Fruit fly (Drosophila melanogaster) whole organism, prepupa: ENCODE measurements around the gene Pburs.

Source experiments
- CG10631 ChIP-seq: fragments of 200-800 bp; sonication (Bioruptor generic); optimal IDR thresholded peaks from 2 replicates; lab custom pipeline; 2016; ENCODE audit warnings: missing biosample characterization, missing genetic modification characterization
- CG11294 ChIP-seq: fragments of 200-800 bp; sonication (Bioruptor generic); IDR thresholded peaks from 2 replicates; pipeline ENCODE4 v1.3.6; 2022; ENCODE audit warnings: missing biosample characterization, missing genetic modification characterization
- CG1621 ChIP-seq: fragments of 200-800 bp; sonication (Bioruptor generic); optimal IDR thresholded peaks from 3 replicates; lab custom pipeline; 2018; ENCODE audit warnings: missing biosample characterization, mild to moderate bottlenecking, missing genetic modification characterization
- CG34406 ChIP-seq: fragments of 200-800 bp; sonication (Bioruptor generic); optimal IDR thresholded peaks from 3 replicates; lab custom pipeline; 2016; ENCODE audit warnings: missing biosample characterization, missing genetic modification characterization
- CG3919 ChIP-seq: fragments of 200-800 bp; sonication (Bioruptor generic); optimal IDR thresholded peaks from 3 replicates; lab custom pipeline; 2016; ENCODE audit warnings: missing biosample characterization, missing genetic modification characterization
- CG4318 ChIP-seq: fragments of 200-800 bp; sonication (Bioruptor generic); optimal IDR thresholded peaks from 3 replicates; lab custom pipeline; 2017; ENCODE audit warnings: missing biosample characterization, mild to moderate bottlenecking, missing genetic modification characterization
- CG6163 ChIP-seq: fragments of 200-800 bp; sonication (Bioruptor generic); IDR thresholded peaks from 3 replicates; pipeline ENCODE4 v1.3.6; 2022; ENCODE audit warnings: missing biosample characterization, missing genetic modification characterization
- CG8319 ChIP-seq: fragments of 200-800 bp; sonication (Bioruptor generic); optimal IDR thresholded peaks from 3 replicates; lab custom pipeline; 2016; ENCODE audit warnings: missing biosample characterization, missing genetic modification characterization
- CG8632 ChIP-seq: fragments of 200-800 bp; sonication (Bioruptor generic); optimal IDR thresholded peaks from 3 replicates; lab custom pipeline; 2016; ENCODE audit warnings: missing biosample characterization, missing genetic modification characterization
- CG9139 ChIP-seq: fragments of 200-800 bp; sonication (Bioruptor generic); optimal IDR thresholded peaks from 3 replicates; lab custom pipeline; 2017; ENCODE audit warnings: missing biosample characterization, mild to moderate bottlenecking, missing genetic modification characterization
- Eip75B ChIP-seq: fragments of 200-800 bp; sonication (Bioruptor generic); optimal IDR thresholded peaks from 3 replicates; lab custom pipeline; 2016; ENCODE audit warnings: missing biosample characterization, missing genetic modification characterization
- Eip78C ChIP-seq: fragments of 200-800 bp; sonication (Bioruptor generic); peaks from one replicate; lab custom pipeline; 2016; ENCODE audit warnings: missing biosample characterization, missing genetic modification characterization
- Eip93F ChIP-seq: fragments of 200-800 bp; sonication (Bioruptor generic); optimal IDR thresholded peaks from 2 replicates; lab custom pipeline; 2016; ENCODE audit warnings: missing biosample characterization, mild to moderate bottlenecking, missing genetic modification characterization
- Hr39 ChIP-seq: fragments of 200-800 bp; sonication (Bioruptor generic); optimal IDR thresholded peaks from 2 replicates; lab custom pipeline; 2016; ENCODE audit warnings: missing biosample characterization, missing genetic modification characterization
- Sox14 ChIP-seq: fragments of 200-800 bp; sonication (Bioruptor generic); optimal IDR thresholded peaks from 3 replicates; lab custom pipeline; 2016; ENCODE audit warnings: missing biosample characterization, missing genetic modification characterization
- achi ChIP-seq: fragments of 200-800 bp; sonication (Bioruptor generic); optimal IDR thresholded peaks from 3 replicates; lab custom pipeline; 2016; ENCODE audit warnings: missing biosample characterization, missing genetic modification characterization
- acj6 ChIP-seq: fragments of 200-800 bp; sonication (Bioruptor generic); optimal IDR thresholded peaks from 3 replicates; lab custom pipeline; 2016; ENCODE audit warnings: missing biosample characterization, missing genetic modification characterization
- dsx ChIP-seq: fragments of 200-800 bp; optimal IDR thresholded peaks from 3 replicates; lab custom pipeline; 2019; ENCODE audit warnings: missing biosample characterization, mild to moderate bottlenecking, missing genetic modification characterization, moderate library complexity; ENCODE audit not compliant: poor library complexity, severe bottlenecking
- eg ChIP-seq: fragments of 200-800 bp; sonication (Bioruptor generic); IDR thresholded peaks from 3 replicates; pipeline ENCODE4 v1.3.6; 2022; ENCODE audit warnings: missing biosample characterization, missing genetic modification characterization
- esn ChIP-seq: fragments of 200-800 bp; sonication (Bioruptor generic); optimal IDR thresholded peaks from 2 replicates; lab custom pipeline; 2016; ENCODE audit warnings: missing biosample characterization, mild to moderate bottlenecking, missing genetic modification characterization, moderate library complexity
- fkh ChIP-seq: fragments of 200-800 bp; sonication (Bioruptor generic); optimal IDR thresholded peaks from 3 replicates; lab custom pipeline; 2017; ENCODE audit warnings: missing biosample characterization, mild to moderate bottlenecking, missing genetic modification characterization, moderate library complexity
- lz ChIP-seq: fragments of 200-800 bp; sonication (Bioruptor generic); optimal IDR thresholded peaks from 3 replicates; lab custom pipeline; 2016; ENCODE audit warnings: missing biosample characterization, missing genetic modification characterization
- ss ChIP-seq, 2 experiments: fragments of 200-800 bp; sonication (Bioruptor generic); optimal IDR thresholded peaks; 2 replicates in 1 of 2; 3 replicates in 1 of 2; lab custom pipeline; 2017 to 2018; ENCODE audit warnings: mild to moderate bottlenecking in 2 of 2, missing biosample characterization in 2 of 2, missing genetic modification characterization in 2 of 2, moderate library complexity in 1 of 2
- svp ChIP-seq: fragments of 200-800 bp; sonication (Bioruptor generic); peaks from one replicate; lab custom pipeline; 2016; ENCODE audit warnings: missing biosample characterization, missing genetic modification characterization
- topi ChIP-seq: fragments of 200-800 bp; sonication (Bioruptor generic); optimal IDR thresholded peaks from 3 replicates; lab custom pipeline; 2016; ENCODE audit warnings: missing biosample characterization, missing genetic modification characterization
- vri ChIP-seq: fragments of 200-800 bp; sonication (Bioruptor generic); optimal IDR thresholded peaks from 3 replicates; lab custom pipeline; 2016; ENCODE audit warnings: missing biosample characterization, mild to moderate bottlenecking, missing genetic modification characterization

Gene Pburs

dm6 chr2L:14432410-14433340 is 15.5 kb upstream of the Pburs start:
- TF ChIP-seq vri (GFP tag; lab: Kevin White, UChicago): peak; percentile 13
- peak; percentile 73 for TF ChIP-seq fkh
- peak; percentile 30 for TF ChIP-seq Eip78C (GFP tag; lab: Kevin White, UChicago)
- TF ChIP-seq CG34406 (GFP tag; lab: Kevin White, UChicago): no peak
- TF ChIP-seq CG8632: no peak
- no peak for TF ChIP-seq eg (GFP tag; lab: Robert Waterston, UW)

- TF ChIP-seq CG3919 (GFP tag; lab: Kevin White, UChicago): no peak
- no peak for TF ChIP-seq lz
- no peak for TF ChIP-seq Sox14 (GFP tag; lab: Kevin White, UChicago)
- no peak for TF ChIP-seq CG8632
- TF ChIP-seq CG11294 (GFP tag; lab: Robert Waterston, UW): no peak
- no peak for TF ChIP-seq CG1621 (tag; lab: Kevin White, UChicago)
- TF ChIP-seq, all 60 proteins: peak for 0
Observed at dm6 chr2L:14431421-14431820, 14.3 kb upstream of the Pburs start.

- TF ChIP-seq CG6163 (GFP tag; lab: Robert Waterston, UW): 0 out of 3 replicates have a peak, but pooled peaks have one; percentile 23
- no peak for TF ChIP-seq acj6
- no peak for TF ChIP-seq dsx (GFP tag; lab: Kevin White, UChicago)
- peak; percentile 35 for TF ChIP-seq fkh
- no peak for TF ChIP-seq CG4318 (GFP tag; lab: Kevin White, UChicago)
Observed at dm6 chr2L:14430138-14430815, 13.1 kb upstream of the Pburs start.

- TF ChIP-seq eg (GFP tag; lab: Robert Waterston, UW): no peak
- TF ChIP-seq CG6163 (GFP tag; lab: Robert Waterston, UW): no peak
- no peak for TF ChIP-seq CG8319
- TF ChIP-seq CG4318 (GFP tag; lab: Kevin White, UChicago): no peak
- TF ChIP-seq Eip93F (GFP tag; lab: Kevin White, UChicago): no peak
- no peak for TF ChIP-seq CG10631 (GFP tag; lab: Kevin White, UChicago)
- TF ChIP-seq topi: no peak
Observed at dm6 chr2L:14425089-14425488, 8.0 kb upstream of the Pburs start, which contains the start of gene Cpr35B. Cpr35B (minus strand) TSS chr2L:14425189.

- TF ChIP-seq svp (peak; percentile 22), eg (GFP tag; lab: Robert Waterston, UW) (no peak), achi (GFP tag; lab: Kevin White, UChicago) (no peak), CG8632 (no peak), Eip78C (GFP tag; lab: Kevin White, UChicago) (peak; percentile 56), ss (GFP tag; optimal IDR thresholded peaks at IDR 0.05; lab: Kevin White, UChicago) (no peak), CG6163 (GFP tag; lab: Robert Waterston, UW) (no peak), CG4318 (GFP tag; lab: Kevin White, UChicago) (no peak), Eip75B (no peak), CG9139 (GFP tag; lab: Kevin White, UChicago) (no peak), esn (GFP tag; lab: Kevin White, UChicago) (no peak), dsx (GFP tag; lab: Kevin White, UChicago) (no peak), Hr39 (GFP tag; lab: Kevin White, UChicago) (no peak)
Observed at dm6 chr2L:14422029-14422831, 5.1 kb upstream of the Pburs start.
